Fruit fly (Drosophila melanogaster) whole organism, adult: Measurements from ENCODE around the gene RpL9.

Source experiments
- CG14711 ChIP-seq: fragments of 200-800 bp; sonication (Bioruptor generic); optimal IDR thresholded peaks from 2 replicates; lab custom pipeline; 2018; ENCODE audit warnings: missing biosample characterization, mild to moderate bottlenecking, missing genetic modification characterization, moderate library complexity
- CG1620 ChIP-seq: fragments of 200-800 bp; sonication (Bioruptor generic); optimal IDR thresholded peaks from 2 replicates; lab custom pipeline; 2016; ENCODE audit warnings: missing biosample characterization, missing genetic modification characterization
- Clk ChIP-seq: fragments of 200-800 bp; sonication (Bioruptor generic); optimal IDR thresholded peaks from 2 replicates; lab custom pipeline; 2017; ENCODE audit warnings: missing biosample characterization, missing genetic modification characterization
- Crg-1 ChIP-seq: fragments of 200-800 bp; sonication (Bioruptor generic); optimal IDR thresholded peaks from 2 replicates; lab custom pipeline; 2016; ENCODE audit warnings: missing biosample characterization, missing genetic modification characterization
- Hr96 ChIP-seq: fragments of 200-800 bp; sonication (Bioruptor generic); optimal IDR thresholded peaks from 2 replicates; lab custom pipeline; 2016; ENCODE audit warnings: missing biosample characterization, missing genetic modification characterization
- bab1 ChIP-seq: fragments of 200-800 bp; sonication (Bioruptor generic); optimal IDR thresholded peaks from 3 replicates; lab custom pipeline; 2019; ENCODE audit warnings: missing biosample characterization, mild to moderate bottlenecking, missing genetic modification characterization, moderate library complexity
- cnc ChIP-seq, 2 experiments: fragments of >200 bp; optimal IDR thresholded peaks; 2 replicates each; lab custom pipeline; 2017
- kay ChIP-seq: fragments of 200-800 bp; sonication (Bioruptor generic); peaks from one replicate; lab custom pipeline; 2016; ENCODE audit warnings: missing biosample characterization, missing genetic modification characterization, borderline replicate concordance
- tj ChIP-seq: fragments of 200-800 bp; sonication (Bioruptor generic); optimal IDR thresholded peaks from 3 replicates; lab custom pipeline; 2017; ENCODE audit warnings: missing biosample characterization, mild to moderate bottlenecking, missing genetic modification characterization, moderate library complexity
- toe ChIP-seq: fragments of 200-800 bp; sonication (Bioruptor generic); optimal IDR thresholded peaks from 2 replicates; lab custom pipeline; 2016; ENCODE audit warnings: missing biosample characterization, missing genetic modification characterization

dm6 chr2L:11039548-11040144 is 35.7 kb upstream of the RpL9 start:
- TF ChIP-seq cnc (optimal IDR thresholded peaks at IDR 0.05; lab: Kevin White, UChicago) (no peak), Clk (GFP tag; lab: Kevin White, UChicago) (no peak), Crg-1 (GFP tag; lab: Kevin White, UChicago) (no peak), Hr96 (GFP tag; lab: Kevin White, UChicago) (no peak), tj (GFP tag; lab: Kevin White, UChicago) (no peak), bab1 (GFP tag; lab: Kevin White, UChicago) (no peak), CG1620 (GFP tag; lab: Kevin White, UChicago) (no peak), kay (GFP tag; lab: Kevin White, UChicago) (no peak), CG14711 (tag; lab: Kevin White, UChicago) (no peak), toe (GFP tag; lab: Kevin White, UChicago) (no peak)
